Fruit fly (Drosophila melanogaster): ENCODE measurements around the gene x16.

The x16 gene

DNA sequence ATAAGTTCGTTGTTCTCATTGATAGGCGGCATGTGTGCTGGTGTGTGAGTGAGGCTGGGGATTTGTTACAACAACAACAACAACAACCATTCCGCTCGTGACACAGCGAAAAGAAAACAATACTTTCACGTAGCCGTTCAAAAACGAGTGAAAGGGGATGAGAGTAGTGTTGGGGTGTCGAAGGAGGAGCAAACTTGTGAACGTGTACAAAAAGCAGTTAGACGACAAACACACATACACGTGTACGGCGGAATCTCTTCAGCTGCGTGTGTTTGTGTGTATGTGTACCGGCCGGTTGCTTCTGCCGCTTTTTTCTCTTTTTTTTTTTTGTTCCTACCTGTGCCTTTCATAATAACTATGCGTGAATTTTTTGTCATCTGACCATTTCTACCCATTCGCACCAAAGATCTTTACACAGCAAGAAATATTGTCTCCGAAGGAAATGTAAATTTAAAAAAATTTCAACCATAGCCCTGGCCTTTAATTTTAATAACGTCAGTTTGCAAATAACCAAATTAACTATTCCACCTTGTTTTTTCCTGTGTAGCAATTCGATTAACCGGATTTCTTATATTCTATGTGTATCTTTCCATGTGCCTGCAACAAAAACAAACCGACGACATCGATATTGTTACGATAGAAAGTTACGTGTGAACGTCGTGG, 2.2 kb upstream of the x16 start (continued):
- no peak for TF ChIP-seq B-H2 (GFP tag; optimal IDR thresholded peaks at IDR 0.05)
- TF ChIP-seq peb (GFP tag; IDR thresholded peaks at IDR 0.05), result peak; percentile 45; the same call in 1 of the 2 replicates
- peak; percentile 70; the same call in 1 of the 2 replicates for TF ChIP-seq sim (GFP tag; IDR thresholded peaks at IDR 0.05)
- peak; percentile 55 for TF ChIP-seq CG5245 (GFP tag; optimal IDR thresholded peaks at IDR 0.05)
- no peak for TF ChIP-seq mld (GFP tag; IDR thresholded peaks at IDR 0.05; ENCODE audit: partially characterized antibody)
- TF ChIP-seq az2 (GFP tag; optimal IDR thresholded peaks at IDR 0.05), result peak; percentile 75
- no peak for TF ChIP-seq CG30431 (GFP tag; optimal IDR thresholded peaks at IDR 0.05)
- peak; percentile 34 for TF ChIP-seq CG16815 (GFP tag; optimal IDR thresholded peaks at IDR 0.05)
- TF ChIP-seq stwl (tag; optimal IDR thresholded peaks at IDR 0.05), result no peak
- peak; percentile 34 for TF ChIP-seq Ets97D (GFP tag; optimal IDR thresholded peaks at IDR 0.05)
- no peak for TF ChIP-seq CTCF (GFP tag; optimal IDR thresholded peaks at IDR 0.05)
- TF ChIP-seq eve (GFP tag; optimal IDR thresholded peaks at IDR 0.05), result no peak
- TF ChIP-seq ro (GFP tag; IDR thresholded peaks at IDR 0.05), result no peak
- TF ChIP-seq Gug (GFP tag; IDR thresholded peaks at IDR 0.05), result peak; percentile 58; the same call in 2 of the 4 replicates
- TF ChIP-seq hbn (GFP tag; IDR thresholded peaks at IDR 0.05; ENCODE audit: partially characterized antibody), result no peak
- TF ChIP-seq CG34224 (GFP tag; IDR thresholded peaks at IDR 0.05; ENCODE audit: partially characterized antibody), result no peak
- no peak for TF ChIP-seq CG31224 (GFP tag; IDR thresholded peaks at IDR 0.05)
- TF ChIP-seq fd64A (GFP tag; optimal IDR thresholded peaks at IDR 0.05), result no peak
- TF ChIP-seq hkb (optimal IDR thresholded peaks at IDR 0.05), result no peak
- TF ChIP-seq hkb (GFP tag; IDR thresholded peaks at IDR 0.05), result peak; percentile 90
- TF ChIP-seq CG32772 (GFP tag; IDR thresholded peaks at IDR 0.05), result no peak
- peak; percentile 62 for TF ChIP-seq pnt (GFP tag; optimal IDR thresholded peaks at IDR 0.05)
- peak; percentile 80; the same call in 1 of the 2 replicates for TF ChIP-seq CG10366 (GFP tag; IDR thresholded peaks at IDR 0.05)
- peak; percentile 68 for TF ChIP-seq shn (GFP tag; optimal IDR thresholded peaks at IDR 0.05)
- TF ChIP-seq CG6683 (GFP tag; optimal IDR thresholded peaks at IDR 0.05), result no peak
- TF ChIP-seq Ravus (GFP tag; IDR thresholded peaks at IDR 0.05), result peak; percentile 5
- peak; percentile 58 for TF ChIP-seq CG12744 (GFP tag; optimal IDR thresholded peaks at IDR 0.05)
- peak; percentile 66 for TF ChIP-seq fd96Cb (tag; optimal IDR thresholded peaks at IDR 0.05)
- peak; percentile 16 for TF ChIP-seq D19B (GFP tag; optimal IDR thresholded peaks at IDR 0.05)
- TF ChIP-seq Antp (GFP tag; optimal IDR thresholded peaks at IDR 0.05), result peak; percentile 58
- TF ChIP-seq CG16779 (GFP tag; IDR thresholded peaks at IDR 0.05), result peak; percentile 76
- no peak; the same call in 1 of the 2 replicates for TF ChIP-seq ssp (GFP tag; IDR thresholded peaks at IDR 0.05)
- TF ChIP-seq Mes4 (GFP tag; optimal IDR thresholded peaks at IDR 0.05), result peak; percentile 66
- no peak for TF ChIP-seq Lhr (GFP tag; optimal IDR thresholded peaks at IDR 0.05)
- TF ChIP-seq Camta (GFP tag; optimal IDR thresholded peaks at IDR 0.05), result peak; percentile 65
- no peak for TF ChIP-seq da (GFP tag; optimal IDR thresholded peaks at IDR 0.05)
- TF ChIP-seq bowl (GFP tag; IDR thresholded peaks at IDR 0.05), result peak; percentile 43; the same call in 1 of the 2 replicates
- TF ChIP-seq Doc2 (GFP tag; IDR thresholded peaks at IDR 0.05), result no peak
- no peak for TF ChIP-seq Hey (tag; optimal IDR thresholded peaks at IDR 0.05)
- TF ChIP-seq psq (GFP tag; optimal IDR thresholded peaks at IDR 0.05), result peak; percentile 18
- TF ChIP-seq Xbp1 (GFP tag; optimal IDR thresholded peaks at IDR 0.05), result peak; percentile 76
- peak; percentile 89 for TF ChIP-seq CG17328 (GFP tag; IDR thresholded peaks at IDR 0.05)
- TF ChIP-seq kay (GFP tag; optimal IDR thresholded peaks at IDR 0.05), result peak; percentile 5
- no peak; the same call in 2 of the 3 replicates for TF ChIP-seq dysf (GFP tag; IDR thresholded peaks at IDR 0.05)
- no peak for TF ChIP-seq CG7963 (GFP tag; IDR thresholded peaks at IDR 0.05; ENCODE audit: partially characterized antibody)
- no peak for TF ChIP-seq HmgD (GFP tag; optimal IDR thresholded peaks at IDR 0.05)
- peak in 1 of 2 experiments; percentile 64 for TF ChIP-seq Pdp1 (GFP tag; optimal IDR thresholded peaks at IDR 0.05)
- TF ChIP-seq Doc3 (GFP tag; IDR thresholded peaks at IDR 0.05; ENCODE audit: partially characterized antibody), result no peak
- no peak for TF ChIP-seq Hand (GFP tag; optimal IDR thresholded peaks at IDR 0.05)
- TF ChIP-seq yki (optimal IDR thresholded peaks at IDR 0.05), result no peak
- TF ChIP-seq cato (GFP tag; optimal IDR thresholded peaks at IDR 0.05; ENCODE audit: borderline replicate concordance), result peak; percentile 8

Data from whole organism, embryonic.